Worm (Caenorhabditis elegans) whole organism, young adult: ENCODE results near the gene her-1.

Source experiments
- ama-1 ChIP-seq, 3 experiments: fragments of 150-350 bp in 1 of 3; sonication (generic microtip) in 2 of 3; optimal IDR thresholded peaks; 2 replicates each; lab custom pipeline; 2014 to 2018; ENCODE audit warnings: missing biosample characterization in 2 of 3, missing genetic modification characterization in 2 of 3, missing genetic modification reagents in 2 of 3
- atf-7 ChIP-seq: sonication (generic microtip); optimal IDR thresholded peaks from 2 replicates; lab custom pipeline; 2017; ENCODE audit warnings: mild to moderate bottlenecking, missing genetic modification characterization, missing compliant biosample characterization
- ceh-58 ChIP-seq: fragments of 200-800 bp; sonication (Bioruptor generic); IDR thresholded peaks from 2 replicates; pipeline ENCODE4 v1.3.6; 2022; ENCODE audit warnings: missing genetic modification characterization, missing compliant biosample characterization
- egl-18 ChIP-seq: fragments of 200-800 bp; sonication (Bioruptor generic); IDR thresholded peaks from 2 replicates; pipeline ENCODE4 v1.3.6; 2022; ENCODE audit warnings: missing genetic modification reagents, missing genetic modification characterization, missing compliant biosample characterization
- gei-17 ChIP-seq: fragments of 200-800 bp; sonication (Bioruptor generic); optimal IDR thresholded peaks from 2 replicates; lab custom pipeline; 2018; ENCODE audit warnings: mild to moderate bottlenecking, missing genetic modification characterization, missing compliant biosample characterization
- lin-26 ChIP-seq: fragments of 200-800 bp; sonication (Bioruptor generic); IDR thresholded peaks from 2 replicates; pipeline ENCODE4 v1.3.6; 2022; ENCODE audit warnings: missing genetic modification reagents, missing genetic modification characterization, missing compliant biosample characterization
- madf-3 ChIP-seq: fragments of 200-800 bp; sonication (Bioruptor generic); IDR thresholded peaks from 2 replicates; pipeline ENCODE4 v1.3.6; 2022; ENCODE audit warnings: missing genetic modification reagents, missing genetic modification characterization, missing compliant biosample characterization
- mes-4 ChIP-seq: sonication (generic microtip); optimal IDR thresholded peaks from 2 replicates; lab custom pipeline; 2016; ENCODE audit warnings: missing genotype, missing genetic modification characterization, missing compliant biosample characterization
- snpc-4 ChIP-seq, 5 experiments: fragments of 150-350 bp in 1 of 5; sonication (generic microtip) in 4 of 5; optimal IDR thresholded peaks; 2 replicates each; lab custom pipeline; 2014 to 2018; ENCODE audit warnings: missing genetic modification characterization in 5 of 5, missing biosample characterization in 3 of 5, antibody characterized with exemption in 2 of 5, mild to moderate bottlenecking in 2 of 5, missing compliant biosample characterization in 2 of 5, missing genotype in 2 of 5, moderate library complexity in 2 of 5, missing genetic modification reagents in 1 of 5
- zim-3 ChIP-seq: sonication (generic microtip); optimal IDR thresholded peaks from 2 replicates; lab custom pipeline; 2017; ENCODE audit warnings: mild to moderate bottlenecking, missing genetic modification characterization, moderate library complexity, missing compliant biosample characterization
- ztf-22 ChIP-seq: fragments of 200-800 bp; sonication (Bioruptor generic); optimal IDR thresholded peaks from 2 replicates; lab custom pipeline; 2018; ENCODE audit warnings: mild to moderate bottlenecking, missing genetic modification characterization, moderate library complexity, missing compliant biosample characterization

- no peak for TF ChIP-seq atf-7
- TF ChIP-seq mes-4 (tag; lab: Kevin White, UChicago), result no peak
- no peak for TF ChIP-seq gei-17 (GFP tag; lab: Kevin White, UChicago)
- TF ChIP-seq zim-3 (tag; lab: Kevin White, UChicago), result no peak
- TF ChIP-seq ama-1 (optimal IDR thresholded peaks at IDR 0.05; lab: Kevin White, UChicago), result no peak
- no peak for TF ChIP-seq ama-1 (GFP tag; optimal IDR thresholded peaks at IDR 0.05; lab: Kevin White, UChicago)
- TF ChIP-seq egl-18 (GFP tag; lab: Robert Waterston, UW), result no peak
- no peak for TF ChIP-seq madf-3 (GFP tag; lab: Robert Waterston, UW)
- TF ChIP-seq ztf-22 (GFP tag; lab: Kevin White, UChicago), result no peak
- TF ChIP-seq lin-26 (GFP tag; lab: Robert Waterston, UW), result no peak
- no peak for TF ChIP-seq ceh-58 (GFP tag; lab: Robert Waterston, UW)
- TF ChIP-seq snpc-4 (GFP tag; optimal IDR thresholded peaks at IDR 0.05; lab: Kevin White, UChicago), result no peak
- peak in 1 of 4 experiments; percentile 8 for TF ChIP-seq snpc-4 (tag; optimal IDR thresholded peaks at IDR 0.05; lab: Kevin White, UChicago)
Measured at ce11 chrV:9729462-9730162, 32.8 kb downstream of the her-1 start, which contains the start of the genes aagr-3 and drap-1.
